Worm (Caenorhabditis elegans): Measurements from ENCODE around the gene F56D5.6.

Gene F56D5.6

DNA sequence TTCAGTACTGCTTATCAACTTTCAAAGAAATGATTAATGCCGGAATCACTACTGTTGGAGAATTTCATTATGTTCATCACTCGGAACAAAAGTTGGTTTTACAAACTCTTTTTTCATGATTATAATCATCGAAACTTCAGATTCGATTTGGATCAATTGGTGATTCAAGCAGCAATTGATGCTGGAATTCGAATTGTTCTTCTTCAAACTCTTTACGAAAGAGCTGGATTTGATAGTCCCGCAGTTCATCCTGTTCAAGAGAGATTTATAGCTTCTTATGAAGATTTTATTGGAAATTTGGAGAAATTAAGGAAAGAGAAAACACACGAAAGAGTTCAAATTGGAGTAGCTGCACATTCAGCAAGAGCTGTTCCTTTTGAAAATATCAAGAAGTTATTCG is 50.1 kb downstream of the F56D5.6 start:
- TF ChIP-seq elt-3 (tag; optimal IDR thresholded peaks at IDR 0.05), result no peak
- no peak for TF ChIP-seq ham-2 (GFP tag; optimal IDR thresholded peaks at IDR 0.05)
- no peak for TF ChIP-seq snpc-4 (tag; optimal IDR thresholded peaks at IDR 0.05)
- no peak for TF ChIP-seq mep-1 (tag; optimal IDR thresholded peaks at IDR 0.05)
- no peak for TF ChIP-seq M03D4.4 (tag; optimal IDR thresholded peaks at IDR 0.05)
- no peak for TF ChIP-seq nhr-76 (tag; optimal IDR thresholded peaks at IDR 0.05)
- TF ChIP-seq lsy-2 (tag; optimal IDR thresholded peaks at IDR 0.05), result no peak
- TF ChIP-seq tbx-8 (GFP tag; optimal IDR thresholded peaks at IDR 0.05), result no peak
- TF ChIP-seq drap-1 (GFP tag; optimal IDR thresholded peaks at IDR 0.05), result no peak
- no peak for TF ChIP-seq blmp-1 (tag; optimal IDR thresholded peaks at IDR 0.05)
- TF ChIP-seq ztf-11 (tag; optimal IDR thresholded peaks at IDR 0.05), result no peak
- TF ChIP-seq nhr-2 (tag; optimal IDR thresholded peaks at IDR 0.05), result no peak
- no peak for TF ChIP-seq sptf-1 (tag; optimal IDR thresholded peaks at IDR 0.05)
- TF ChIP-seq ceh-43 (GFP tag; optimal IDR thresholded peaks at IDR 0.05), result no peak
- no peak for TF ChIP-seq sem-2 (GFP tag; optimal IDR thresholded peaks at IDR 0.05)
- no peak for TF ChIP-seq cnd-1 (tag; optimal IDR thresholded peaks at IDR 0.05)

DNA sequence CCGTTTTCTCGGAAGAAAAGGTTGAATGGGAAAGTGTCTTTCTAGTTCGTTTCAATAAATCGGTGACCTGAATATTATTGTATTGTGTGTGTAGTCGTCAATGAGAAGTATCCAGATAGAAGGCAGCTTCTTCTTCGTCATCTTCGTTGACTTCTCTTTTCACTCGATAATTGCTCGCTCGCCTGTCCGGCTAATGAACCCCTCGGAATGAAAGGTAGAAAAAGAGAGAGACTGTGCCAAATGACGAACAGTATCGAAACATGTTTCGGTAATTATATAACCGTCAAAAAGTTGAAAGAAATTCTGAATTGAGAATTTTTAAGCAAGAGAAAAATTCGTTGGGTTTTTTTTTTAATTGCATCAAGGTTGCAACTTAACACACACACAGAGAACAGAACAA is 55.7 kb downstream of the F56D5.6 start, which contains the start of gene cutl-17:
cutl-17 (minus strand) TSS at position 101 of the 400 bp plus-strand sequence.
- no peak for TF ChIP-seq ceh-43 (GFP tag; optimal IDR thresholded peaks at IDR 0.05)
- TF ChIP-seq zip-8 (tag; optimal IDR thresholded peaks at IDR 0.05), result no peak
- no peak for TF ChIP-seq ceh-39 (tag; optimal IDR thresholded peaks at IDR 0.05)

DNA sequence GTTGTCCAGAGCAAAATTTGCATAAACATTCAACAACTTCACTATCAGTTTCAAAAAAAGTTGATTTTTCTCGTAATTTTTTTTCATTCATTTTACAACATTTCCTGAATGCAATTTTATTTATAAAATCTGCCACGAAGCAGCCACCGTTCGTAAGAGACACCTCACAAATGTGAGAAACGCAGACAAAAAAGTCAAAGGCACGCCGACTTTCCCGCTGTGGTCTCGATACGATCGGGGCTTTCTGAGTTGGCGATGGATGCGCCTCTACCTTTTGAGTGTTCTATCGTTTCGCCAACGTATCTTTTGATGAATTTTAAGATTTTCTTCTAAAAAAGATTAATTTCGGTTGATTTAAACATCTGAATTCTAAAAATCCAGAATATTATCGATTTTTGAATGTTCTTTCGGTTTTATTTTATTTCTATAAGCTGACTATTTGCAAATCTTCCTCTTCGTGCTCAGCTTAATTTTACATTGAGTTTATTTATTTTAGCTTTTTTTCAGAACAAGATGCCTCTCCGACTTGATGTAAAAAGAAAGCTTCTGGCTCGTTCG is 57.6 kb downstream of the F56D5.6 start, which contains the start of gene copb-2:
copb-2 (plus strand) TSS at position 508 of the 558 bp plus-strand sequence.
- no peak for TF ChIP-seq nhr-12 (tag; optimal IDR thresholded peaks at IDR 0.05)
- TF ChIP-seq ces-1 (GFP tag; optimal IDR thresholded peaks at IDR 0.05), result peak; percentile 49
- peak; percentile 27 for TF ChIP-seq hlh-1 (tag; optimal IDR thresholded peaks at IDR 0.05)
- peak; percentile 40 for TF ChIP-seq mep-1 (tag; optimal IDR thresholded peaks at IDR 0.05)
- no peak for TF ChIP-seq unc-62 (GFP tag; optimal IDR thresholded peaks at IDR 0.05)
